Fruit fly (Drosophila melanogaster) whole organism, prepupa: ENCODE data around the gene CG15385.

Source experiments
- Met ChIP-seq: fragments of 200-800 bp; sonication (Bioruptor generic); optimal IDR thresholded peaks from 3 replicates; lab custom pipeline; 2016; ENCODE audit warnings: missing biosample characterization, missing genetic modification characterization
- Sox102F ChIP-seq: fragments of 200-800 bp; sonication (Bioruptor generic); optimal IDR thresholded peaks from 2 replicates; lab custom pipeline; 2016; ENCODE audit warnings: missing biosample characterization, mild to moderate bottlenecking, missing genetic modification characterization
- cyc ChIP-seq: fragments of 200-800 bp; sonication (Bioruptor generic); optimal IDR thresholded peaks from 3 replicates; lab custom pipeline; 2016; ENCODE audit warnings: missing biosample characterization, missing genetic modification characterization
- eg ChIP-seq: fragments of 200-800 bp; sonication (Bioruptor generic); IDR thresholded peaks from 3 replicates; pipeline ENCODE4 v1.3.6; 2022; ENCODE audit warnings: missing biosample characterization, missing genetic modification characterization
- esn ChIP-seq: fragments of 200-800 bp; sonication (Bioruptor generic); optimal IDR thresholded peaks from 2 replicates; lab custom pipeline; 2016; ENCODE audit warnings: missing biosample characterization, mild to moderate bottlenecking, missing genetic modification characterization, moderate library complexity

- TF ChIP-seq eg (GFP tag; lab: Robert Waterston, UW), result no peak
- peak; percentile 3 for TF ChIP-seq esn
- no peak for TF ChIP-seq Met (GFP tag; lab: Kevin White, UChicago)
- no peak for TF ChIP-seq Sox102F (GFP tag; lab: Kevin White, UChicago)
- no peak for TF ChIP-seq cyc (GFP tag; lab: Kevin White, UChicago)
These were observed 14.3 kb downstream of the CG15385 start for dm6 chr2L:2198119-2198494.
